Fruit fly (Drosophila melanogaster) S2 (cell line): ENCODE measurements around the gene Rpp20.

ENCODE experiments used
- CG8478 ChIP-seq: fragments of >200 bp; optimal IDR thresholded peaks from 2 replicates; lab custom pipeline; 2018
- CTCF ChIP-seq, 2 experiments: fragments of >200 bp; optimal IDR thresholded peaks; 2 replicates each; lab custom pipeline; 2018

- TF ChIP-seq CG8478 (lab: Kevin White, UChicago) (no peak), CTCF (optimal IDR thresholded peaks at IDR 0.05; lab: Kevin White, UChicago) (peak in 1 of 2 experiments; percentile 37)
These were observed 4.3 kb downstream of the Rpp20 start for dm6 chrX:19748565-19748964.
